Worm (Caenorhabditis elegans) whole organism, L4/young adult: ENCODE measurements around the gene msp-59.
A peak's percentile ranks its signal among the peaks of the same experiment; 100 is the strongest.
"Not testable (repeated sequence)": the region's sequence is repeated elsewhere in the genome, so short reads cannot be mapped to it uniquely, and the experiment has no call there.

Source experiments
- W03F9.2 ChIP-seq: fragments of 150-350 bp; optimal IDR thresholded peaks from 2 replicates; lab custom pipeline; 2014; ENCODE audit warnings: missing biosample characterization, missing genetic modification characterization
- dao-5 ChIP-seq: sonication (generic microtip); optimal IDR thresholded peaks from 2 replicates; lab custom pipeline; 2016; ENCODE audit warnings: missing genotype, missing genetic modification characterization, moderate library complexity, missing compliant biosample characterization
- him-1 ChIP-seq: sonication (generic microtip); optimal IDR thresholded peaks from 2 replicates; lab custom pipeline; 2016; ENCODE audit warnings: missing genotype, missing genetic modification reagents, missing genetic modification characterization, missing compliant biosample characterization

Gene msp-59

ce11 chrIV:5313011-5313410 lies at the start of gene msp-59, which contains the start of gene ZK354.2:
Gene msp-59, minus strand, starts transcription at chrIV:5313111.
Gene ZK354.2, plus strand, starts transcription at chrIV:5313405.
- not testable (repeated sequence) for TF ChIP-seq him-1, W03F9.2, dao-5 (tag; lab: Kevin White, UChicago)

ce11 chrIV:5360533-5360932 lies 47.6 kb upstream of the msp-59 start, which contains the start of gene F41H10.5:
Gene F41H10.5, plus strand, starts transcription at chrIV:5360907.
- no peak for TF ChIP-seq him-1 (tag; lab: Kevin White, UChicago)
- TF ChIP-seq dao-5 (tag; lab: Kevin White, UChicago): no peak
- TF ChIP-seq W03F9.2 (tag; lab: Kevin White, UChicago): no peak

- TF ChIP-seq W03F9.2 (tag; lab: Kevin White, UChicago) (no peak), dao-5 (tag; lab: Kevin White, UChicago) (no peak), him-1 (tag; lab: Kevin White, UChicago) (no peak)
These were observed 41.7 kb upstream of the msp-59 start for ce11 chrIV:5354564-5354963.

ce11 chrIV:5354124-5354523 lies 41.2 kb upstream of the msp-59 start, which contains the start of gene Y4C6B.1:
Gene Y4C6B.1, plus strand, starts transcription at chrIV:5354488.
- TF ChIP-seq him-1 (tag; lab: Kevin White, UChicago) (no peak), W03F9.2 (tag; lab: Kevin White, UChicago) (no peak), dao-5 (tag; lab: Kevin White, UChicago) (no peak)

ce11 chrIV:5353364-5353763 lies 40.5 kb upstream of the msp-59 start, which contains the start of gene Y4C6B.7:
Gene Y4C6B.7, minus strand, starts transcription at chrIV:5353464.
- TF ChIP-seq W03F9.2 (tag; lab: Kevin White, UChicago) (no peak), him-1 (tag; lab: Kevin White, UChicago) (no peak), dao-5 (tag; lab: Kevin White, UChicago) (no peak)

ce11 chrIV:5350480-5351193 lies 37.7 kb upstream of the msp-59 start, which contains the start of gene gba-4:
Gene gba-4, minus strand, starts transcription at chrIV:5350897.
- TF ChIP-seq dao-5, W03F9.2, him-1 (tag; lab: Kevin White, UChicago): not testable (repeated sequence)

- TF ChIP-seq dao-5 (tag; lab: Kevin White, UChicago) (no peak), W03F9.2 (tag; lab: Kevin White, UChicago) (peak; percentile 10), him-1 (tag; lab: Kevin White, UChicago) (no peak)
These were observed 31.3 kb upstream of the msp-59 start for ce11 chrIV:5344168-5344567.

- TF ChIP-seq dao-5 (tag; lab: Kevin White, UChicago): no peak
- no peak for TF ChIP-seq him-1 (tag; lab: Kevin White, UChicago)
- TF ChIP-seq W03F9.2 (tag; lab: Kevin White, UChicago): no peak
These were observed 26.3 kb upstream of the msp-59 start, which contains the start of gene Y4C6B.2 for ce11 chrIV:5339255-5339654. Gene Y4C6B.2, plus strand, starts transcription at chrIV:5339574.

- no peak for TF ChIP-seq him-1 (tag; lab: Kevin White, UChicago)
- TF ChIP-seq W03F9.2 (tag; lab: Kevin White, UChicago): no peak
- no peak for TF ChIP-seq dao-5 (tag; lab: Kevin White, UChicago)
These were observed 24.7 kb upstream of the msp-59 start for ce11 chrIV:5337649-5338048.

ce11 chrIV:5334518-5334917 lies 21.6 kb upstream of the msp-59 start:
- TF ChIP-seq dao-5 (tag; lab: Kevin White, UChicago) (peak; percentile 22), W03F9.2 (tag; lab: Kevin White, UChicago) (no peak), him-1 (tag; lab: Kevin White, UChicago) (no peak)

- TF ChIP-seq dao-5 (tag; lab: Kevin White, UChicago): no peak
- TF ChIP-seq him-1 (tag; lab: Kevin White, UChicago): no peak
- no peak for TF ChIP-seq W03F9.2 (tag; lab: Kevin White, UChicago)
These were observed 20.6 kb upstream of the msp-59 start for ce11 chrIV:5333484-5333883.

ce11 chrIV:5332178-5332577 lies 19.3 kb upstream of the msp-59 start, which contains the start of gene Y4C6B.3:
Gene Y4C6B.3, plus strand, starts transcription at chrIV:5332478.
- no peak for TF ChIP-seq dao-5 (tag; lab: Kevin White, UChicago)
- TF ChIP-seq W03F9.2 (tag; lab: Kevin White, UChicago): no peak
- TF ChIP-seq him-1 (tag; lab: Kevin White, UChicago): no peak

ce11 chrIV:5326144-5326543 lies 13.2 kb upstream of the msp-59 start, which contains the start of gene Y4C6B.4:
Gene Y4C6B.4, plus strand, starts transcription at chrIV:5326444.
- TF ChIP-seq dao-5 (tag; lab: Kevin White, UChicago): no peak
- no peak for TF ChIP-seq him-1 (tag; lab: Kevin White, UChicago)
- no peak for TF ChIP-seq W03F9.2 (tag; lab: Kevin White, UChicago)
